Fruit fly (Drosophila melanogaster): Measurements from ENCODE around the gene jp.

The jp gene

DNA sequence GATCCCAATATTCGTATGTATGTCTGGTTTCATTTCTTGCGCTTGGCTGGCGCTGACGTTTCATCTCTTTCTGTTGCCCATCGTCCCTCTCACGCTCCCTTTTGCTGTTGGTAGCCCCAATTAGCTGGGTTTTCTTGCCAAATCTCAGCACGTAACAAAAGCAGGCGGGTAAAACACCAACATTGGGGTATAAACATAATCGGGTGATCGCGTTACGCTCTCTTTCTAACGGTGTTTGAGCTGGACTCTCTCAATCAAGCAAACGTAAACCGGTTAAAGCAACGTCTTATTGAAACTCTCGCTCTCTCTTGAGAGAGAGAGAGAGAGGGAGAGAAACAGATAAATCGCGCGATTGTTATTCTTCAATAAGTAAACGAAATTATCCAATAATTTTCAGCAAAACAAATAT lies 43.8 kb downstream of the jp start (continued):
- TF ChIP-seq CG4707 (GFP tag; optimal IDR thresholded peaks at IDR 0.05) (no peak), yki (optimal IDR thresholded peaks at IDR 0.05) (peak; percentile 63), mirr (GFP tag; optimal IDR thresholded peaks at IDR 0.05) (peak; percentile 12), PHDP (tag; optimal IDR thresholded peaks at IDR 0.05) (no peak), Oaz (GFP tag; IDR thresholded peaks at IDR 0.05) (no peak), CG11504 (tag; optimal IDR thresholded peaks at IDR 0.05) (no peak), schlank (tag; optimal IDR thresholded peaks at IDR 0.05) (no peak), tna (GFP tag; IDR thresholded peaks at IDR 0.05; ENCODE audit: partially characterized antibody) (no peak), CG10959 (GFP tag; IDR thresholded peaks at IDR 0.05) (no peak), Adf1 (GFP tag; IDR thresholded peaks at IDR 0.05) (no peak), kah (GFP tag; optimal IDR thresholded peaks at IDR 0.05) (no peak), Jarid2 (GFP tag; optimal IDR thresholded peaks at IDR 0.05) (no peak), wdn (GFP tag; IDR thresholded peaks at IDR 0.05) (no peak), Dll (GFP tag; IDR thresholded peaks at IDR 0.05; ENCODE audit: partially characterized antibody) (0 out of 4 replicates have a peak, but pooled peaks have one; percentile 20), CG11085 (GFP tag; IDR thresholded peaks at IDR 0.05) (no peak), CG10366 (GFP tag; IDR thresholded peaks at IDR 0.05) (no peak), bsh (GFP tag; optimal IDR thresholded peaks at IDR 0.05) (no peak), Mrtf (GFP tag; IDR thresholded peaks at IDR 0.05) (no peak), CG6765 (GFP tag; optimal IDR thresholded peaks at IDR 0.05) (no peak), CG8478 (optimal IDR thresholded peaks at IDR 0.05) (no peak), CG17328 (GFP tag; IDR thresholded peaks at IDR 0.05) (no peak), zfh2 (GFP tag; optimal IDR thresholded peaks at IDR 0.05) (no peak), ERR (GFP tag; optimal IDR thresholded peaks at IDR 0.05) (no peak), H2.0 (GFP tag; IDR thresholded peaks at IDR 0.05) (no peak), Opbp (GFP tag; IDR thresholded peaks at IDR 0.05; ENCODE audit: partially characterized antibody) (no peak), pros (GFP tag; optimal IDR thresholded peaks at IDR 0.05) (peak; percentile 69), esg (GFP tag; conservative IDR thresholded peaks at IDR 0.05) (no peak), Scr (GFP tag; IDR thresholded peaks at IDR 0.05; ENCODE audit: partially characterized antibody) (no peak), CG11247 (GFP tag; IDR thresholded peaks at IDR 0.05) (no peak), jigr1 (GFP tag; IDR thresholded peaks at IDR 0.05) (no peak), Six4 (GFP tag; optimal IDR thresholded peaks at IDR 0.05) (no peak), Taf1 (GFP tag; IDR thresholded peaks at IDR 0.05) (no peak), CG15269 (tag; optimal IDR thresholded peaks at IDR 0.05) (peak; percentile 70), oc (tag; optimal IDR thresholded peaks at IDR 0.05) (peak; percentile 55), CG3995 (GFP tag; optimal IDR thresholded peaks at IDR 0.05) (no peak), sob (GFP tag; IDR thresholded peaks at IDR 0.05) (no peak), CG15601 (tag; optimal IDR thresholded peaks at IDR 0.05) (no peak), CG7745 (tag; optimal IDR thresholded peaks at IDR 0.05) (peak; percentile 53), CG1647 (GFP tag; optimal IDR thresholded peaks at IDR 0.05) (no peak), chm (GFP tag; IDR thresholded peaks at IDR 0.05) (0 out of 2 replicates have a peak, but pooled peaks have one; percentile 25), CG3163 (GFP tag; optimal IDR thresholded peaks at IDR 0.05) (no peak), maf-S (GFP tag; optimal IDR thresholded peaks at IDR 0.05) (no peak), hbn (GFP tag; IDR thresholded peaks at IDR 0.05; ENCODE audit: partially characterized antibody) (no peak), usp (GFP tag; optimal IDR thresholded peaks at IDR 0.05) (no peak), Trl (optimal IDR thresholded peaks at IDR 0.05) (peak; percentile 88 to 89), Trl (GFP tag; optimal IDR thresholded peaks at IDR 0.05) (no peak), Nf-YB (GFP tag; optimal IDR thresholded peaks at IDR 0.05) (no peak), kni (GFP tag; optimal IDR thresholded peaks at IDR 0.05) (peak; percentile 93), CG8359 (GFP tag; optimal IDR thresholded peaks at IDR 0.05; ENCODE audit: borderline replicate concordance) (no peak), run (tag; optimal IDR thresholded peaks at IDR 0.05) (no peak), CG6175 (GFP tag; IDR thresholded peaks at IDR 0.05) (no peak), CG11093 (GFP tag; IDR thresholded peaks at IDR 0.05) (no peak), nom (GFP tag; optimal IDR thresholded peaks at IDR 0.05) (no peak)

Measured in whole organism, embryonic.